Worm (Caenorhabditis elegans) whole organism, L2 larva: ENCODE measurements around the gene pfd-5.

Experiments
- R02D3.7 ChIP-seq: fragments of 150-350 bp; optimal IDR thresholded peaks from 2 replicates; lab custom pipeline; 2014; ENCODE audit warnings: missing biosample characterization, missing genetic modification characterization
- ceh-82 ChIP-seq: fragments of 150-350 bp; optimal IDR thresholded peaks from 2 replicates; lab custom pipeline; 2014; ENCODE audit warnings: missing biosample characterization, missing genetic modification characterization
- nhr-11 ChIP-seq: fragments of 150-350 bp; optimal IDR thresholded peaks from 2 replicates; lab custom pipeline; 2014; ENCODE audit warnings: missing biosample characterization, missing genetic modification characterization
- nhr-77 ChIP-seq: fragments of 150-350 bp; optimal IDR thresholded peaks from 2 replicates; lab custom pipeline; 2014; ENCODE audit warnings: missing biosample characterization, missing genetic modification characterization
- unc-62 ChIP-seq: fragments of 150-350 bp; optimal IDR thresholded peaks from 2 replicates; lab custom pipeline; 2014; ENCODE audit warnings: missing biosample characterization, missing genetic modification reagents, missing genetic modification characterization

- no peak for TF ChIP-seq ceh-82 (tag; lab: Kevin White, UChicago)
- no peak for TF ChIP-seq nhr-11 (tag; lab: Kevin White, UChicago)
- TF ChIP-seq nhr-77, result no peak
- no peak for TF ChIP-seq R02D3.7 (tag; lab: Kevin White, UChicago)
- TF ChIP-seq unc-62 (GFP tag; lab: Kevin White, UChicago), result no peak
These were observed 44.3 kb upstream of the pfd-5 start, which contains the start of gene osm-10 for ce11 chrIII:7242988-7243387.
